Worm (Caenorhabditis elegans): ENCODE measurements around the gene T16G12.3.

ce11 chrIII:10030549-10030948 lies 19.9 kb upstream of the T16G12.3 start, which contains the start of gene M04D8.4:
- TF ChIP-seq pqm-1 (tag; optimal IDR thresholded peaks at IDR 0.05) = no peak
- TF ChIP-seq pat-9 (tag; optimal IDR thresholded peaks at IDR 0.05) = no peak
- no peak for TF ChIP-seq pha-4 (tag; optimal IDR thresholded peaks at IDR 0.05)
- TF ChIP-seq odd-2 (tag; optimal IDR thresholded peaks at IDR 0.05) = no peak
- TF ChIP-seq lim-6 (tag; optimal IDR thresholded peaks at IDR 0.05) = no peak
- TF ChIP-seq ama-1 (optimal IDR thresholded peaks at IDR 0.05) = no peak
- TF ChIP-seq ttx-3 (tag; optimal IDR thresholded peaks at IDR 0.05) = no peak
- TF ChIP-seq nfya-1 (tag; optimal IDR thresholded peaks at IDR 0.05) = no peak
- no peak for TF ChIP-seq ceh-45 (GFP tag; IDR thresholded peaks at IDR 0.05)
- no peak for TF ChIP-seq lin-11 (tag; optimal IDR thresholded peaks at IDR 0.05)
- no peak for TF ChIP-seq nhr-11 (tag; optimal IDR thresholded peaks at IDR 0.05)
- no peak for TF ChIP-seq syd-9 (tag; optimal IDR thresholded peaks at IDR 0.05)
